Fruit fly (Drosophila melanogaster): ENCODE measurements around the gene pb.

Gene pb

dm6 chr3R:6674548-6674947 is 67.3 kb downstream of the pb start:
- TF ChIP-seq woc (GFP tag; optimal IDR thresholded peaks at IDR 0.05) (no peak), foxo (GFP tag; optimal IDR thresholded peaks at IDR 0.05) (no peak), CrebA (GFP tag; optimal IDR thresholded peaks at IDR 0.05; ENCODE audit: borderline replicate concordance) (no peak), GATAd (GFP tag; optimal IDR thresholded peaks at IDR 0.05) (no peak), Hr78 (GFP tag; optimal IDR thresholded peaks at IDR 0.05) (no peak), CG9705 (GFP tag; optimal IDR thresholded peaks at IDR 0.05) (no peak), OdsH (GFP tag; optimal IDR thresholded peaks at IDR 0.05) (no peak), Dif (GFP tag; optimal IDR thresholded peaks at IDR 0.05; ENCODE audit: partially characterized antibody) (no peak), ey (GFP tag; optimal IDR thresholded peaks at IDR 0.05) (peak; percentile 29), h (GFP tag; optimal IDR thresholded peaks at IDR 0.05) (peak; percentile 48), sv (GFP tag; optimal IDR thresholded peaks at IDR 0.05) (no peak), Hr83 (GFP tag; optimal IDR thresholded peaks at IDR 0.05; ENCODE audit: poor library complexity, severe bottlenecking) (no peak), brk (GFP tag; optimal IDR thresholded peaks at IDR 0.05) (no peak), dl (GFP tag; optimal IDR thresholded peaks at IDR 0.05; ENCODE audit: insufficient read depth in 1 of 2, partially characterized antibody in 2 of 2) (no peak), pan (optimal IDR thresholded peaks at IDR 0.05) (no peak), CG32264 (GFP tag; optimal IDR thresholded peaks at IDR 0.05) (no peak), HLH106 (tag; optimal IDR thresholded peaks at IDR 0.05) (peak; percentile 42), Dfd (GFP tag; optimal IDR thresholded peaks at IDR 0.05) (no peak), fru (GFP tag; optimal IDR thresholded peaks at IDR 0.05) (peak; percentile 32), tai (GFP tag; optimal IDR thresholded peaks at IDR 0.05) (no peak), usp (GFP tag; optimal IDR thresholded peaks at IDR 0.05) (no peak), dmrt93B (GFP tag; optimal IDR thresholded peaks at IDR 0.05) (no peak)

dm6 chr3R:6672303-6673007 is 69.4 kb downstream of the pb start:
- TF ChIP-seq dl (GFP tag; optimal IDR thresholded peaks at IDR 0.05; ENCODE audit: insufficient read depth in 1 of 2, partially characterized antibody in 2 of 2) (no peak), br (GFP tag; optimal IDR thresholded peaks at IDR 0.05) (no peak), h (GFP tag; optimal IDR thresholded peaks at IDR 0.05) (no peak), CrebA (GFP tag; optimal IDR thresholded peaks at IDR 0.05; ENCODE audit: borderline replicate concordance) (no peak), HLH106 (tag; optimal IDR thresholded peaks at IDR 0.05) (no peak), CG32264 (GFP tag; optimal IDR thresholded peaks at IDR 0.05) (no peak), pan (optimal IDR thresholded peaks at IDR 0.05) (no peak), sage (GFP tag; optimal IDR thresholded peaks at IDR 0.05) (no peak), Mio (GFP tag; optimal IDR thresholded peaks at IDR 0.05) (no peak), Abd-B (GFP tag; optimal IDR thresholded peaks at IDR 0.05) (no peak), GATAd (GFP tag; optimal IDR thresholded peaks at IDR 0.05) (no peak)

- no peak for TF ChIP-seq h (GFP tag; optimal IDR thresholded peaks at IDR 0.05)
- no peak for TF ChIP-seq Hr83 (GFP tag; optimal IDR thresholded peaks at IDR 0.05; ENCODE audit: poor library complexity, severe bottlenecking)
Measured at dm6 chr3R:6668234-6668633, 73.6 kb downstream of the pb start.

- TF ChIP-seq GATAd (GFP tag; optimal IDR thresholded peaks at IDR 0.05) (no peak), CG32264 (GFP tag; optimal IDR thresholded peaks at IDR 0.05) (no peak), usp (GFP tag; optimal IDR thresholded peaks at IDR 0.05) (no peak), Jra (GFP tag; optimal IDR thresholded peaks at IDR 0.05) (no peak), rgr (GFP tag; optimal IDR thresholded peaks at IDR 0.05) (no peak), dmrt93B (GFP tag; optimal IDR thresholded peaks at IDR 0.05) (no peak)
Measured at dm6 chr3R:6667245-6667644, 74.6 kb downstream of the pb start.

dm6 chr3R:6665117-6665654 is 76.7 kb downstream of the pb start:
- TF ChIP-seq CG32264 (GFP tag; optimal IDR thresholded peaks at IDR 0.05): no peak
- TF ChIP-seq Vsx2 (GFP tag; optimal IDR thresholded peaks at IDR 0.05; ENCODE audit: partially characterized antibody): no peak
- TF ChIP-seq sage (GFP tag; optimal IDR thresholded peaks at IDR 0.05): no peak
- no peak for TF ChIP-seq Jra (GFP tag; optimal IDR thresholded peaks at IDR 0.05)
- TF ChIP-seq br (GFP tag; optimal IDR thresholded peaks at IDR 0.05): no peak
- no peak for TF ChIP-seq tai (GFP tag; optimal IDR thresholded peaks at IDR 0.05)
- no peak for TF ChIP-seq rgr (GFP tag; optimal IDR thresholded peaks at IDR 0.05)
- TF ChIP-seq HLH106 (tag; optimal IDR thresholded peaks at IDR 0.05): no peak
- no peak for TF ChIP-seq foxo (GFP tag; optimal IDR thresholded peaks at IDR 0.05)
- no peak for TF ChIP-seq ey (GFP tag; optimal IDR thresholded peaks at IDR 0.05)
- TF ChIP-seq psq (GFP tag; optimal IDR thresholded peaks at IDR 0.05): no peak
- TF ChIP-seq CG9705 (GFP tag; optimal IDR thresholded peaks at IDR 0.05): no peak
- TF ChIP-seq Dif (GFP tag; optimal IDR thresholded peaks at IDR 0.05; ENCODE audit: partially characterized antibody): no peak
- no peak for TF ChIP-seq woc (GFP tag; optimal IDR thresholded peaks at IDR 0.05)
- no peak for TF ChIP-seq brk (GFP tag; optimal IDR thresholded peaks at IDR 0.05)
- no peak for TF ChIP-seq GATAd (GFP tag; optimal IDR thresholded peaks at IDR 0.05)
- TF ChIP-seq Abd-B (GFP tag; optimal IDR thresholded peaks at IDR 0.05): no peak
- no peak for TF ChIP-seq sv (GFP tag; optimal IDR thresholded peaks at IDR 0.05)
- TF ChIP-seq dl (GFP tag; optimal IDR thresholded peaks at IDR 0.05; ENCODE audit: insufficient read depth in 1 of 2, partially characterized antibody in 2 of 2): no peak
- TF ChIP-seq dmrt93B (GFP tag; optimal IDR thresholded peaks at IDR 0.05): no peak
